Fruit fly (Drosophila melanogaster) Kc167 (cell line): ENCODE measurements around the gene Ggt-1.

Experiments used
- Myc ChIP-seq: fragments of >200 bp; optimal IDR thresholded peaks from 2 replicates; lab custom pipeline; 2017; ENCODE audit warnings: missing external identifiers
- Sin3A ChIP-seq: fragments of >200 bp; optimal IDR thresholded peaks from 2 replicates; lab custom pipeline; 2018; ENCODE audit warnings: missing external identifiers
- h ChIP-seq: fragments of >200 bp; optimal IDR thresholded peaks from 3 replicates; lab custom pipeline; 2018; ENCODE audit warnings: missing external identifiers
- insv ChIP-seq: fragments of >200 bp; optimal IDR thresholded peaks from 3 replicates; lab custom pipeline; 2018; ENCODE audit warnings: missing external identifiers
- psq ChIP-seq: fragments of >200 bp; optimal IDR thresholded peaks from 2 replicates; lab custom pipeline; 2017; ENCODE audit warnings: missing external identifiers
- ttk ChIP-seq: sonication (Bioruptor generic); optimal IDR thresholded peaks from 2 replicates; lab custom pipeline; 2017; ENCODE audit warnings: missing external identifiers

The Ggt-1 gene

dm6 chrX:18538204-18538864 is 26.0 kb upstream of the Ggt-1 start:
- TF ChIP-seq Myc (lab: Kevin White, UChicago) (no peak), ttk (lab: Kevin White, UChicago) (no peak), h (no peak), psq (lab: Kevin White, UChicago) (no peak), Sin3A (no peak), insv (lab: Kevin White, UChicago) (no peak)

DNA sequence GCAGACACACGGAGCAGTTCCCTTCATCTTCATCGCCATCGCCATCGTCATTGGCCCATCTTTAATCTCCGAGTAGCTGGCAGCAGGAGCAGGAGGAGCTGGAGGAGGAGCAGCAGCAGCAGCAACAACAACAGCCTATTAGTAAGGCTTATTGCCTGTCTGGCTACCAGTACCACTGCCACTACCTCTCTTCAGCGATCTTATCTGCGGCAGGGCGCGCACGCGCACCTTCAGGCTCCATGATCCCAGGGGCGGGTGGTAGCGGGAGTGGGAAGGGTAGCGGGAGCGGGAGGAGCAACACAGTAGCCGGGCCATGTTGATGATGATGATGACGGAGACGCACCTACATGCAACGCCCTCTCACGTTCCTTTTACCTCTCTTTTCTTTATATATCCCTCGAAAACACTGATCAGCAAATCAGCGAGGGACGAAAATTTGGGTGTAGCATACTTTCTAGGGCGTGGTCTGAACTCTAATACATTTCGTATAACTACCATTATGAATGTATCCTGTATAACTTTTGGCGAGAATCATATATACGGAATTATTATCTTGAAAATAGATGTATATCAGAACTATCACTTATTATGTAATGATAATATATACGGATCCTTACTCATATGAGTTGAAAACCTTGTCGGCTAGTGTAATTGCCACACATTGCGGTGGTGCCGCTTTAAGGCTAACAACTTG is 24.9 kb upstream of the Ggt-1 start:
- no peak for TF ChIP-seq ttk (lab: Kevin White, UChicago)
- TF ChIP-seq Myc (lab: Kevin White, UChicago): no peak
- no peak for TF ChIP-seq h
- no peak for TF ChIP-seq psq (lab: Kevin White, UChicago)
- no peak for TF ChIP-seq insv (lab: Kevin White, UChicago)
- TF ChIP-seq Sin3A: no peak

DNA sequence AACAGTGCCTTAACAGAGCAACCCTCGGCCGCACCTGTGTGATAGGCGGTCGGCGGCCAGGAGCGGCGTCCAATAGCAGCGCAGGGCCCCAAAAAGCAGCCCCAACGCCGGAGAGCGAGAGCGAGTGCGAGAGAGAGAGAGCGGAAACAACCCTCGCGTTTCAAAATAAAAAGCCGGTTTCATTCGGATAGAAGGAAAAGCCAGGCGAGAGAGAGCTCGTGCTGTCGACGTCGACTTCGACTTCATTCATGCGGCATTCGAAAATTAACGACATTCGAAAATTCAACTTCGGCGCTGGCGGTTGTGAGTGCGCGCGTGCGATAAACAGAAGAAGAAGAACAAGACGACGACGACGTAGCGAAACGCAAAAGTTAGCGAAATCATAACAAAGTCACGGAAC is 22.1 kb upstream of the Ggt-1 start:
- TF ChIP-seq h (no peak), ttk (lab: Kevin White, UChicago) (no peak), psq (lab: Kevin White, UChicago) (no peak)

dm6 chrX:18533308-18533707 is 21.0 kb upstream of the Ggt-1 start:
- no peak for TF ChIP-seq insv (lab: Kevin White, UChicago)
- TF ChIP-seq Sin3A: no peak
- no peak for TF ChIP-seq Myc (lab: Kevin White, UChicago)

DNA sequence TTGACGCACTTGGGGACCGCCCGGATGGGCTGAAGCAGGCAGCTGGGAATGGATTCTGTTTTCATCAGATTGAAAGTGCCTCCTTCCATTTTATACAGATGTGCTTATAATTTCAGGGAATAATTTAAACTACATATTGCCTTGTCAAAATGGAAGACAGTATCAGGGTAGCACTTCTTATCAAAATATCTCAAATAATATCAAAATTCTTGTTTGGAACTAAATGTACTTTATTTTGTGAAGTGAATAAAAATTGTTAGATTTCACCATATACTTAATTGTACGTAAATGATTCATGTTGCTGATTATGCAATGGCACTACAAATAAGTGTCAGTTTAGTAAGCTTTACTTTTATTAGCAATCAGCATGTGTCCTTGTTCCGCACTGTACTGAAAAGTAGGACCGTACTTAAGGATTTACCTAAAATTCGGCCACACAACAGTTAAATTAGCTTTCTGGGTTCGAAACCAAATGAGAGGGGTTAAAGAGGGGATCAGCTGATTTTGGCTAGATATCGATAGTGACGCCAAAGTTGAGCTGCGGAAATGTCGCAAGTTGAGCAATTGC is 15.9 kb upstream of the Ggt-1 start, which contains the start of the genes CG15042 and CG15047:
TSS of gene CG15042 (minus strand) at position 101 of the 568 bp plus-strand sequence.
TSS of gene CG15047 (plus strand) at position 518 of the 568 bp plus-strand sequence.
- TF ChIP-seq psq (lab: Kevin White, UChicago): no peak
- TF ChIP-seq Myc (lab: Kevin White, UChicago): no peak
- TF ChIP-seq insv (lab: Kevin White, UChicago): no peak
- no peak for TF ChIP-seq Sin3A
- TF ChIP-seq ttk (lab: Kevin White, UChicago): no peak
- TF ChIP-seq h: no peak

DNA sequence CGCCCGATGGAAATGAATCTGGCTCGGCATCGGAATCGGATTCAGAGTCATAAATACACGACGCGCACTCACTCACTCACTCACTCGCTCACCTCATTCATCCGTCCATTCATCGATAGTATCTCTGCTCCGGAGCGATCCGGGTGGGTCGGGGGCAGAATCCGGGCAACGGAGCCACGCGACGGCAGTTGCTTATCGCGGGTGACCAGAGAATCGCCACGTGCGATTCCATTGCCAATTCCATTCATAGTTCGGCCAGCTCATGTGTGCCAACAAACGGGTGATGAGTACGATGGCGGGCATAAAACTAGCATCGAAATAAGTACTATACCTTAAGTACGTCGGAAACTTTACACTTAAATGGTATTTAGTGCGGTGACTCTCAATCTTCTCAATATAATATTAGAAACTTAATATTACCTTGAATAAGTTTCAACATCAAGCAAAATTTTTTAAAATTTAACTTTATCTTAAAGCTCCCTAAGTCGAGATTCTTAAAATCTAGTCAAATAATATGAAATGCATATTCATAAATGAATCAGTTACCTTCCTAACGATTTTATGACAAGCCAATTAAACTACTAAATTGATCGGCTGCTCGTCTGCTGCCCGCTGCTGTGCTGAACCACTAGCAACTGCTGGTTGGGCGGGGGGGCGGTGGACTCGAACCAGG is 12.4 kb upstream of the Ggt-1 start:
- TF ChIP-seq ttk (lab: Kevin White, UChicago) (no peak), Myc (lab: Kevin White, UChicago) (no peak), insv (lab: Kevin White, UChicago) (no peak), h (no peak), Sin3A (no peak), psq (lab: Kevin White, UChicago) (no peak)

- TF ChIP-seq ttk (lab: Kevin White, UChicago): no peak
- no peak for TF ChIP-seq Myc (lab: Kevin White, UChicago)
- no peak for TF ChIP-seq h
- no peak for TF ChIP-seq Sin3A
- TF ChIP-seq insv (lab: Kevin White, UChicago): no peak
- no peak for TF ChIP-seq psq (lab: Kevin White, UChicago)
Measured at dm6 chrX:18523146-18523812, 11.0 kb upstream of the Ggt-1 start.

- no peak for TF ChIP-seq Myc (lab: Kevin White, UChicago)
- no peak for TF ChIP-seq ttk (lab: Kevin White, UChicago)
- no peak for TF ChIP-seq psq (lab: Kevin White, UChicago)
- TF ChIP-seq h: no peak
- TF ChIP-seq insv (lab: Kevin White, UChicago): no peak
- no peak for TF ChIP-seq Sin3A
Measured at dm6 chrX:18522395-18523104, 10.2 kb upstream of the Ggt-1 start, which contains the start of gene CG6481. Gene CG6481 (minus strand): TSS chrX:18522445.

- TF ChIP-seq ttk (lab: Kevin White, UChicago) (no peak), h (no peak), psq (lab: Kevin White, UChicago) (no peak), Sin3A (no peak), Myc (lab: Kevin White, UChicago) (no peak), insv (lab: Kevin White, UChicago) (no peak)
Measured at dm6 chrX:18520360-18520759, 8.0 kb upstream of the Ggt-1 start.

DNA sequence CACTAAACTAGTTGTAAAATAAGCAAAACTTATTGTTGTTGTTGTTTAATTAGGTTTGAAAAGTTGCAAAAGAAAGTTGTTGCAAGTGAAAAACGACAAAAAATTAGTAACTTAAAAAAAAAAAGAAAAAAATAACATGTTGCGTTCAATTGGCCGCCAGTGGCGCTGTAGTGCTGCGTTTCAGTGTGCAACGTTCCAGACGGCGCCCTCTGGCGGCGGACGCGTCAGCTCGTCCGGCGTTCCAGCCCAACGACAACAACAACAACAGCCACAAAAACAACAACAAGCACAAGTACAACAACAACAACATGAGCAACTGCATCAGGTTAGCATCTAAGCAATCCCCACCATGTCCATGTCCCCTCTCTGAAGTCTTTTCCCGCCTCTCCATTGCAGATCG is 5.1 kb upstream of the Ggt-1 start:
- no peak for TF ChIP-seq psq (lab: Kevin White, UChicago)
- no peak for TF ChIP-seq ttk (lab: Kevin White, UChicago)
- TF ChIP-seq Sin3A: no peak
- no peak for TF ChIP-seq insv (lab: Kevin White, UChicago)
- TF ChIP-seq h: no peak
- TF ChIP-seq Myc (lab: Kevin White, UChicago): no peak

DNA sequence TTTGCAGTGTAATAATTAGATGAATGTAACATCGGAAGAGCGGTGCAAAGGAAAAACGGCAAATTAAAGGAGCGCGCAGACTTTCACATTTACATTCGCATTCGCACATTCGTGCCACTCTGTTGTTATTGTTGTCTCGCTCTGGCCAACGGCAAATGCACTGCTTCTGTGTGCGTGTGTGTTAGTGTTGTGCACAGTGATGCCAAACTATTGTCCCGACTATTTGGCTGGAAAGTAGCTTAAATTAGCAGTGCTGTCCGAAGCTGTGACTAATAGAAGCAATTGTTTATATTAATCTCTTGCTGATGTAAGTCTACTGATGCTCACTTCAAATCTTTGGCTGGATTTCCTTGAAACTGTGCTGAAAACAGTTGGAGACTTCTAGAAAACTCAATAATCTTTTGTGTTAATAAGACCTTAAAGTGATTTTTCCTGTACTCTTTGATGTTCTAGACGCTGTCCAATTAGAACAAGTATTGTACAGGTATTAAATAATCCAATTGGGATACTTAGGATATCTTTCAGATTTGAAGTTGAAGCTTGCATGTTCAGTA is 3.7 kb upstream of the Ggt-1 start:
- no peak for TF ChIP-seq psq (lab: Kevin White, UChicago)
- no peak for TF ChIP-seq insv (lab: Kevin White, UChicago)
- TF ChIP-seq Myc (lab: Kevin White, UChicago): no peak
